Worm (Caenorhabditis elegans) whole organism, mixed stage, embryonic: ENCODE data around the gene cpr-1.
A peak's percentile ranks its signal among the peaks of the same experiment; 100 is the strongest.

ENCODE experiments used
- M03D4.4 ChIP-seq: sonication (generic microtip); optimal IDR thresholded peaks from 2 replicates; lab custom pipeline; 2017; ENCODE audit warnings: mild to moderate bottlenecking, missing genetic modification characterization, missing compliant biosample characterization
- bed-3 ChIP-seq: fragments of 200-800 bp; sonication (Bioruptor generic); optimal IDR thresholded peaks from 3 replicates; lab custom pipeline; 2018; ENCODE audit warnings: mild to moderate bottlenecking, missing genetic modification characterization, moderate library complexity, missing compliant biosample characterization
- blmp-1 ChIP-seq: fragments of 150-350 bp; optimal IDR thresholded peaks from 2 replicates; lab custom pipeline; 2014; ENCODE audit warnings: missing biosample characterization, missing genetic modification characterization
- ceh-83 ChIP-seq: fragments of 200-800 bp; sonication (Bioruptor generic); optimal IDR thresholded peaks from 2 replicates; lab custom pipeline; 2018; ENCODE audit warnings: mild to moderate bottlenecking, missing genetic modification characterization, missing compliant biosample characterization
- ces-1 ChIP-seq: fragments of 150-350 bp; optimal IDR thresholded peaks from 2 replicates; lab custom pipeline; 2014; ENCODE audit warnings: missing biosample characterization, missing genetic modification reagents, missing genetic modification characterization
- cnd-1 ChIP-seq: fragments of 200-800 bp; sonication (Bioruptor generic); optimal IDR thresholded peaks from 2 replicates; lab custom pipeline; 2018; ENCODE audit warnings: mild to moderate bottlenecking, missing genetic modification characterization, missing compliant biosample characterization
- drap-1 ChIP-seq: fragments of 200-800 bp; sonication (Bioruptor generic); optimal IDR thresholded peaks from 3 replicates; lab custom pipeline; 2018; ENCODE audit warnings: mild to moderate bottlenecking, missing genetic modification characterization, missing compliant biosample characterization
- elt-1 ChIP-seq: sonication (generic microtip); optimal IDR thresholded peaks from 2 replicates; lab custom pipeline; 2017; ENCODE audit warnings: missing genetic modification characterization, mild to moderate bottlenecking, missing compliant biosample characterization, antibody characterized with exemption, moderate library complexity, borderline replicate concordance; ENCODE audit not compliant: insufficient read depth
- flh-1 ChIP-seq: fragments of 200-800 bp; sonication (Bioruptor generic); optimal IDR thresholded peaks from 2 replicates; lab custom pipeline; 2018; ENCODE audit warnings: mild to moderate bottlenecking, missing genetic modification characterization, moderate library complexity, missing compliant biosample characterization
- ham-2 ChIP-seq: fragments of 200-800 bp; sonication (Bioruptor generic); optimal IDR thresholded peaks from 2 replicates; lab custom pipeline; 2018; ENCODE audit warnings: mild to moderate bottlenecking, missing genetic modification characterization, missing compliant biosample characterization
- hlh-1 ChIP-seq: fragments of 150-350 bp; optimal IDR thresholded peaks from 2 replicates; lab custom pipeline; 2014; ENCODE audit warnings: missing biosample characterization, missing genetic modification reagents, missing genetic modification characterization
- lin-13 ChIP-seq: fragments of 150-350 bp; optimal IDR thresholded peaks from 2 replicates; lab custom pipeline; 2014; ENCODE audit warnings: missing biosample characterization, missing genetic modification characterization
- lin-32 ChIP-seq: fragments of 200-800 bp; sonication (Bioruptor generic); optimal IDR thresholded peaks from 2 replicates; lab custom pipeline; 2018; ENCODE audit warnings: mild to moderate bottlenecking, missing genetic modification characterization, missing compliant biosample characterization
- lsy-2 ChIP-seq: fragments of 150-350 bp; optimal IDR thresholded peaks from 2 replicates; lab custom pipeline; 2014; ENCODE audit warnings: missing biosample characterization, missing genetic modification characterization
- mab-5 ChIP-seq: fragments of 150-350 bp; optimal IDR thresholded peaks from 2 replicates; lab custom pipeline; 2014; ENCODE audit warnings: missing biosample characterization, missing genetic modification characterization
- mls-2 ChIP-seq: sonication (generic microtip); optimal IDR thresholded peaks from 2 replicates; lab custom pipeline; 2016; ENCODE audit warnings: mild to moderate bottlenecking, missing genetic modification characterization, moderate library complexity, missing compliant biosample characterization
- nhr-12 ChIP-seq: fragments of 150-350 bp; optimal IDR thresholded peaks from 2 replicates; lab custom pipeline; 2014; ENCODE audit warnings: missing biosample characterization, missing genetic modification characterization
- nhr-2 ChIP-seq: fragments of 150-350 bp; optimal IDR thresholded peaks from 2 replicates; lab custom pipeline; 2014; ENCODE audit warnings: missing biosample characterization, missing genetic modification characterization
- nhr-237 ChIP-seq: fragments of 150-350 bp; optimal IDR thresholded peaks from 2 replicates; lab custom pipeline; 2014; ENCODE audit warnings: missing biosample characterization, missing genetic modification characterization
- nhr-28 ChIP-seq: fragments of 150-350 bp; optimal IDR thresholded peaks from 2 replicates; lab custom pipeline; 2014; ENCODE audit warnings: missing biosample characterization, missing genetic modification characterization
- nhr-76 ChIP-seq: sonication (generic microtip); optimal IDR thresholded peaks from 2 replicates; lab custom pipeline; 2017; ENCODE audit warnings: missing biosample characterization, missing genetic modification characterization
- sem-2 ChIP-seq: fragments of 200-800 bp; sonication (Bioruptor generic); optimal IDR thresholded peaks from 2 replicates; lab custom pipeline; 2018; ENCODE audit warnings: mild to moderate bottlenecking, missing genetic modification characterization, missing compliant biosample characterization
- tbx-8 ChIP-seq: fragments of 200-800 bp; sonication (Bioruptor generic); optimal IDR thresholded peaks from 2 replicates; lab custom pipeline; 2018; ENCODE audit warnings: mild to moderate bottlenecking, missing genetic modification characterization, moderate library complexity, missing compliant biosample characterization
- unc-39 ChIP-seq: fragments of 150-350 bp; optimal IDR thresholded peaks from 2 replicates; lab custom pipeline; 2014; ENCODE audit warnings: missing biosample characterization, missing genetic modification characterization
- unc-62 ChIP-seq: fragments of 150-350 bp; optimal IDR thresholded peaks from 2 replicates; lab custom pipeline; 2014; ENCODE audit warnings: missing biosample characterization, missing genetic modification reagents, missing genetic modification characterization
- zip-8 ChIP-seq: fragments of 150-350 bp; optimal IDR thresholded peaks from 2 replicates; lab custom pipeline; 2014; ENCODE audit warnings: missing biosample characterization, missing genetic modification characterization
- ztf-11 ChIP-seq: fragments of 150-350 bp; optimal IDR thresholded peaks from 2 replicates; lab custom pipeline; 2014; ENCODE audit warnings: missing biosample characterization, missing genetic modification characterization

cpr-1 gene

ce11 chrV:11946818-11947217 is 28.5 kb upstream of the cpr-1 start:
- TF ChIP-seq cnd-1 (tag; lab: Kevin White, UChicago), result peak; percentile 28
- TF ChIP-seq lin-13, result no peak
- peak; percentile 95 for TF ChIP-seq ces-1 (GFP tag; lab: Kevin White, UChicago)

- no peak for TF ChIP-seq nhr-237
- peak; percentile 83 for TF ChIP-seq unc-62
- TF ChIP-seq M03D4.4 (tag; lab: Kevin White, UChicago), result no peak
- TF ChIP-seq mls-2 (tag; lab: Kevin White, UChicago), result no peak
- no peak for TF ChIP-seq nhr-12 (tag; lab: Kevin White, UChicago)
- peak; percentile 70 for TF ChIP-seq lin-32 (GFP tag; lab: Kevin White, UChicago)
- peak; percentile 50 for TF ChIP-seq nhr-2 (tag; lab: Kevin White, UChicago)
Measured at ce11 chrV:11947414-11947954, 27.9 kb upstream of the cpr-1 start.

ce11 chrV:11948581-11948980 is 26.8 kb upstream of the cpr-1 start:
- TF ChIP-seq mls-2 (tag; lab: Kevin White, UChicago), result peak; percentile 17
- no peak for TF ChIP-seq nhr-28
- TF ChIP-seq unc-39, result no peak
- TF ChIP-seq ces-1 (GFP tag; lab: Kevin White, UChicago), result peak; percentile 68

ce11 chrV:11949509-11950117 is 25.7 kb upstream of the cpr-1 start:
- peak; percentile 12 for TF ChIP-seq unc-62
- peak; percentile 93 for TF ChIP-seq elt-1 (tag; lab: Kevin White, UChicago)
- no peak for TF ChIP-seq hlh-1 (tag; lab: Kevin White, UChicago)
- peak; percentile 81 for TF ChIP-seq zip-8
- TF ChIP-seq ztf-11, result no peak
- peak; percentile 29 for TF ChIP-seq nhr-2 (tag; lab: Kevin White, UChicago)
- no peak for TF ChIP-seq unc-39

ce11 chrV:11951227-11951626 is 24.1 kb upstream of the cpr-1 start:
- TF ChIP-seq flh-1 (GFP tag; lab: Kevin White, UChicago), result no peak
- no peak for TF ChIP-seq nhr-76 (tag; lab: Kevin White, UChicago)
- TF ChIP-seq unc-39, result no peak
- TF ChIP-seq hlh-1 (tag; lab: Kevin White, UChicago), result no peak
- no peak for TF ChIP-seq ztf-11
- TF ChIP-seq M03D4.4 (tag; lab: Kevin White, UChicago), result no peak
- no peak for TF ChIP-seq blmp-1
- TF ChIP-seq unc-62, result no peak
- no peak for TF ChIP-seq nhr-12 (tag; lab: Kevin White, UChicago)
- no peak for TF ChIP-seq drap-1
- TF ChIP-seq lsy-2 (tag; lab: Kevin White, UChicago), result no peak
- no peak for TF ChIP-seq elt-1 (tag; lab: Kevin White, UChicago)

- TF ChIP-seq sem-2 (no peak), M03D4.4 (tag; lab: Kevin White, UChicago) (no peak), cnd-1 (tag; lab: Kevin White, UChicago) (peak; percentile 7), bed-3 (no peak), ham-2 (GFP tag; lab: Kevin White, UChicago) (no peak), blmp-1 (no peak), mab-5 (tag; lab: Kevin White, UChicago) (no peak), ztf-11 (no peak), lin-32 (GFP tag; lab: Kevin White, UChicago) (peak; percentile 94), zip-8 (peak; percentile 54), tbx-8 (no peak), unc-62 (no peak), mls-2 (tag; lab: Kevin White, UChicago) (no peak), ceh-83 (GFP tag; lab: Kevin White, UChicago) (no peak), nhr-2 (tag; lab: Kevin White, UChicago) (peak; percentile 96), elt-1 (tag; lab: Kevin White, UChicago) (no peak), nhr-28 (no peak)
- TF ChIP-seq, all 35 proteins: peak for 4
Measured at ce11 chrV:11952854-11953447, 22.4 kb upstream of the cpr-1 start.
